Fruit fly (Drosophila melanogaster) Kc167 (cell line): ENCODE measurements around the gene CG10681.

Experiments used
- Myc ChIP-seq: fragments of >200 bp; optimal IDR thresholded peaks from 2 replicates; lab custom pipeline; 2017; ENCODE audit warnings: missing external identifiers
- Sin3A ChIP-seq: fragments of >200 bp; optimal IDR thresholded peaks from 2 replicates; lab custom pipeline; 2018; ENCODE audit warnings: missing external identifiers
- h ChIP-seq: fragments of >200 bp; optimal IDR thresholded peaks from 3 replicates; lab custom pipeline; 2018; ENCODE audit warnings: missing external identifiers
- insv ChIP-seq: fragments of >200 bp; optimal IDR thresholded peaks from 3 replicates; lab custom pipeline; 2018; ENCODE audit warnings: missing external identifiers
- psq ChIP-seq: fragments of >200 bp; optimal IDR thresholded peaks from 2 replicates; lab custom pipeline; 2017; ENCODE audit warnings: missing external identifiers
- ttk ChIP-seq: sonication (Bioruptor generic); optimal IDR thresholded peaks from 2 replicates; lab custom pipeline; 2017; ENCODE audit warnings: missing external identifiers

CG10681 gene

dm6 chr3L:12501249-12501648 is at the start of gene CG10681, which contains the start of gene CG10638:
Gene CG10681, plus strand, starts transcription at chr3L:12501513.
Gene CG10638, minus strand, starts transcription at chr3L:12501311.
- no peak for TF ChIP-seq Sin3A (lab: Kevin White, UChicago)

- TF ChIP-seq Myc (no peak), Sin3A (lab: Kevin White, UChicago) (no peak), h (lab: Kevin White, UChicago) (no peak), psq (lab: Kevin White, UChicago) (no peak), insv (lab: Kevin White, UChicago) (no peak), ttk (lab: Kevin White, UChicago) (no peak)
Observed at dm6 chr3L:12453529-12453928, 47.8 kb upstream of the CG10681 start.

dm6 chr3L:12455034-12455433 is 46.3 kb upstream of the CG10681 start:
- TF ChIP-seq h (lab: Kevin White, UChicago) (no peak), Myc (no peak), ttk (lab: Kevin White, UChicago) (no peak), Sin3A (lab: Kevin White, UChicago) (no peak)

- TF ChIP-seq ttk (lab: Kevin White, UChicago) (no peak), Sin3A (lab: Kevin White, UChicago) (no peak), Myc (no peak), insv (lab: Kevin White, UChicago) (no peak), h (lab: Kevin White, UChicago) (no peak), psq (lab: Kevin White, UChicago) (no peak)
Observed at dm6 chr3L:12456916-12457662, 44.2 kb upstream of the CG10681 start.

- TF ChIP-seq ttk (lab: Kevin White, UChicago) = no peak
- no peak for TF ChIP-seq Myc
- TF ChIP-seq h (lab: Kevin White, UChicago) = no peak
- TF ChIP-seq Sin3A (lab: Kevin White, UChicago) = no peak
- TF ChIP-seq psq (lab: Kevin White, UChicago) = no peak
- TF ChIP-seq insv (lab: Kevin White, UChicago) = no peak
Observed at dm6 chr3L:12461953-12462352, 39.4 kb upstream of the CG10681 start.

dm6 chr3L:12463580-12463979 is 37.7 kb upstream of the CG10681 start:
- no peak for TF ChIP-seq Sin3A (lab: Kevin White, UChicago)
- no peak for TF ChIP-seq psq (lab: Kevin White, UChicago)
- no peak for TF ChIP-seq insv (lab: Kevin White, UChicago)
- TF ChIP-seq h (lab: Kevin White, UChicago) = no peak

dm6 chr3L:12465229-12465628 is 36.1 kb upstream of the CG10681 start:
- no peak for TF ChIP-seq Sin3A (lab: Kevin White, UChicago)
- no peak for TF ChIP-seq Myc
- TF ChIP-seq insv (lab: Kevin White, UChicago) = no peak
- no peak for TF ChIP-seq h (lab: Kevin White, UChicago)
- TF ChIP-seq ttk (lab: Kevin White, UChicago) = no peak
- TF ChIP-seq psq (lab: Kevin White, UChicago) = no peak

dm6 chr3L:12468016-12468415 is 33.3 kb upstream of the CG10681 start, which contains the start of gene eyg:
Gene eyg, minus strand, starts transcription at chr3L:12468021.
- no peak for TF ChIP-seq psq (lab: Kevin White, UChicago)
- no peak for TF ChIP-seq Myc
- TF ChIP-seq insv (lab: Kevin White, UChicago) = no peak
- TF ChIP-seq h (lab: Kevin White, UChicago) = no peak
- TF ChIP-seq Sin3A (lab: Kevin White, UChicago) = no peak
- TF ChIP-seq ttk (lab: Kevin White, UChicago) = no peak

dm6 chr3L:12469684-12470083 is 31.6 kb upstream of the CG10681 start, which contains the start of gene CG32102:
Gene CG32102, minus strand, starts transcription at chr3L:12469784.
- TF ChIP-seq insv (lab: Kevin White, UChicago) (no peak), ttk (lab: Kevin White, UChicago) (no peak), Myc (no peak), psq (lab: Kevin White, UChicago) (no peak), Sin3A (lab: Kevin White, UChicago) (no peak)

- TF ChIP-seq h (lab: Kevin White, UChicago) (no peak), Myc (no peak), ttk (lab: Kevin White, UChicago) (no peak), insv (lab: Kevin White, UChicago) (no peak), Sin3A (lab: Kevin White, UChicago) (no peak), psq (lab: Kevin White, UChicago) (no peak)
Observed at dm6 chr3L:12470509-12470908, 30.8 kb upstream of the CG10681 start.

- no peak for TF ChIP-seq insv (lab: Kevin White, UChicago)
- TF ChIP-seq ttk (lab: Kevin White, UChicago) = no peak
Observed at dm6 chr3L:12471471-12471978, 29.8 kb upstream of the CG10681 start, which contains the start of gene CG10616. Gene CG10616, plus strand, starts transcription at chr3L:12471728.

dm6 chr3L:12478229-12478628 is 23.1 kb upstream of the CG10681 start:
- no peak for TF ChIP-seq Sin3A (lab: Kevin White, UChicago)
- TF ChIP-seq ttk (lab: Kevin White, UChicago) = no peak
- TF ChIP-seq h (lab: Kevin White, UChicago) = no peak
- TF ChIP-seq Myc = no peak
- TF ChIP-seq psq (lab: Kevin White, UChicago) = no peak
- TF ChIP-seq insv (lab: Kevin White, UChicago) = no peak
